Worm (Caenorhabditis elegans) whole organism, late embryonic: Measurements from ENCODE around the gene F59A6.4.

ENCODE experiments used
- C08G9.2 ChIP-seq: sonication (generic microtip); optimal IDR thresholded peaks from 2 replicates; lab custom pipeline; 2016; ENCODE audit warnings: mild to moderate bottlenecking, missing genetic modification characterization, moderate library complexity, missing compliant biosample characterization
- C38D4.7 ChIP-seq: fragments of 200-800 bp; sonication (Bioruptor generic); optimal IDR thresholded peaks from 2 replicates; lab custom pipeline; 2018; ENCODE audit warnings: mild to moderate bottlenecking, missing genetic modification characterization, moderate library complexity, missing compliant biosample characterization
- F13H6.1 ChIP-seq: sonication (generic microtip); optimal IDR thresholded peaks from 2 replicates; lab custom pipeline; 2016; ENCODE audit warnings: missing genetic modification characterization, missing compliant biosample characterization
- K02D7.2 ChIP-seq: sonication (generic microtip); optimal IDR thresholded peaks from 2 replicates; lab custom pipeline; 2017; ENCODE audit warnings: mild to moderate bottlenecking, missing genetic modification characterization, missing compliant biosample characterization
- T23F11.4 ChIP-seq: fragments of 200-800 bp; sonication (Bioruptor generic); optimal IDR thresholded peaks from 2 replicates; lab custom pipeline; 2018; ENCODE audit warnings: mild to moderate bottlenecking, missing genetic modification characterization, missing compliant biosample characterization
- Y22D7AL.16 ChIP-seq: sonication (generic microtip); optimal IDR thresholded peaks from 2 replicates; lab custom pipeline; 2016; ENCODE audit warnings: missing genetic modification characterization, missing compliant biosample characterization
- ahr-1 ChIP-seq: sonication (generic microtip); optimal IDR thresholded peaks from 2 replicates; lab custom pipeline; 2016; ENCODE audit warnings: missing genetic modification characterization, missing compliant biosample characterization
- ama-1 ChIP-seq: fragments of 150-350 bp; optimal IDR thresholded peaks from 2 replicates; lab custom pipeline; 2014
- ceh-18 ChIP-seq: sonication (generic microtip); optimal IDR thresholded peaks from 2 replicates; lab custom pipeline; 2016; ENCODE audit warnings: missing genetic modification characterization, missing compliant biosample characterization
- ceh-19 ChIP-seq: fragments of 200-800 bp; sonication (Bioruptor generic); optimal IDR thresholded peaks from 2 replicates; lab custom pipeline; 2018; ENCODE audit warnings: mild to moderate bottlenecking, missing genetic modification characterization, missing compliant biosample characterization
- ceh-2 ChIP-seq: sonication (generic microtip); optimal IDR thresholded peaks from 2 replicates; lab custom pipeline; 2016; ENCODE audit warnings: missing genotype, missing genetic modification characterization, missing compliant biosample characterization
- ceh-30 ChIP-seq: fragments of 150-350 bp; optimal IDR thresholded peaks from 2 replicates; lab custom pipeline; 2014; ENCODE audit warnings: missing biosample characterization, missing genetic modification characterization
- ceh-34 ChIP-seq: sonication (generic microtip); optimal IDR thresholded peaks from 2 replicates; lab custom pipeline; 2016; ENCODE audit warnings: mild to moderate bottlenecking, missing genetic modification characterization, missing compliant biosample characterization
- ceh-45 ChIP-seq: fragments of 200-800 bp; sonication (Bioruptor generic); IDR thresholded peaks from 2 replicates; pipeline ENCODE4 v1.3.6; 2022; ENCODE audit warnings: missing genetic modification reagents, missing genetic modification characterization, missing compliant biosample characterization
- che-1 ChIP-seq: sonication (generic microtip); optimal IDR thresholded peaks from 2 replicates; lab custom pipeline; 2016; ENCODE audit warnings: mild to moderate bottlenecking, missing genetic modification characterization, missing compliant biosample characterization
- dve-1 ChIP-seq: sonication (generic microtip); optimal IDR thresholded peaks from 2 replicates; lab custom pipeline; 2017; ENCODE audit warnings: antibody characterized with exemption, mild to moderate bottlenecking, missing genetic modification characterization, missing compliant biosample characterization
- elt-2 ChIP-seq: sonication (generic microtip); optimal IDR thresholded peaks from 2 replicates; lab custom pipeline; 2016; ENCODE audit warnings: missing genetic modification reagents, missing genetic modification characterization, missing compliant biosample characterization
- elt-4 ChIP-seq: sonication (generic microtip); optimal IDR thresholded peaks from 2 replicates; lab custom pipeline; 2016; ENCODE audit warnings: missing genetic modification characterization, missing compliant biosample characterization
- ets-4 ChIP-seq: sonication (generic microtip); optimal IDR thresholded peaks from 2 replicates; lab custom pipeline; 2016; ENCODE audit warnings: missing genetic modification characterization, missing compliant biosample characterization
- eyg-1 ChIP-seq: sonication (generic microtip); optimal IDR thresholded peaks from 2 replicates; lab custom pipeline; 2016; ENCODE audit warnings: missing genotype, missing genetic modification characterization, missing compliant biosample characterization
- fkh-10 ChIP-seq: fragments of 150-350 bp; optimal IDR thresholded peaks from 2 replicates; lab custom pipeline; 2014; ENCODE audit warnings: missing biosample characterization, missing genetic modification reagents, missing genetic modification characterization
- fkh-6 ChIP-seq: sonication (generic microtip); optimal IDR thresholded peaks from 2 replicates; lab custom pipeline; 2016; ENCODE audit warnings: missing genetic modification characterization, missing compliant biosample characterization
- gmeb-2 ChIP-seq: sonication (generic microtip); optimal IDR thresholded peaks from 2 replicates; lab custom pipeline; 2016; ENCODE audit warnings: missing genetic modification characterization, inconsistent platforms, missing compliant biosample characterization
- hlh-13 ChIP-seq: fragments of 200-800 bp; sonication (Bioruptor generic); optimal IDR thresholded peaks from 2 replicates; lab custom pipeline; 2018; ENCODE audit warnings: mild to moderate bottlenecking, missing genetic modification characterization, missing compliant biosample characterization
- hlh-15 ChIP-seq: sonication (generic microtip); optimal IDR thresholded peaks from 2 replicates; lab custom pipeline; 2016; ENCODE audit warnings: missing genetic modification characterization, missing compliant biosample characterization
- hlh-30 ChIP-seq: sonication (generic microtip); optimal IDR thresholded peaks from 2 replicates; lab custom pipeline; 2017; ENCODE audit warnings: antibody characterized with exemption, missing genetic modification characterization, missing compliant biosample characterization; ENCODE audit not compliant: insufficient read depth
- hlh-6 ChIP-seq: sonication (generic microtip); optimal IDR thresholded peaks from 2 replicates; lab custom pipeline; 2016; ENCODE audit warnings: missing genotype, missing genetic modification characterization, missing compliant biosample characterization
- hlh-8 ChIP-seq: sonication (generic microtip); optimal IDR thresholded peaks from 2 replicates; lab custom pipeline; 2016; ENCODE audit warnings: missing genotype, missing genetic modification characterization, missing compliant biosample characterization
- lim-6 ChIP-seq: sonication (generic microtip); optimal IDR thresholded peaks from 2 replicates; lab custom pipeline; 2016; ENCODE audit warnings: missing genetic modification characterization, missing compliant biosample characterization
- madf-2 ChIP-seq: sonication (generic microtip); optimal IDR thresholded peaks from 2 replicates; lab custom pipeline; 2017; ENCODE audit warnings: missing genetic modification characterization, missing compliant biosample characterization
- mec-3 ChIP-seq: sonication (generic microtip); optimal IDR thresholded peaks from 2 replicates; lab custom pipeline; 2016; ENCODE audit warnings: borderline replicate concordance, missing genetic modification characterization, missing compliant biosample characterization
- nfya-1 ChIP-seq: sonication (generic microtip); optimal IDR thresholded peaks from 2 replicates; lab custom pipeline; 2017; ENCODE audit warnings: missing genetic modification characterization, mild to moderate bottlenecking, missing compliant biosample characterization, antibody characterized with exemption, moderate library complexity
- nhr-232 ChIP-seq: sonication (generic microtip); optimal IDR thresholded peaks from 2 replicates; lab custom pipeline; 2016; ENCODE audit warnings: missing genetic modification characterization, missing compliant biosample characterization
- npax-4 ChIP-seq: sonication (generic microtip); optimal IDR thresholded peaks from 2 replicates; lab custom pipeline; 2016; ENCODE audit warnings: missing genetic modification characterization, missing compliant biosample characterization
- odd-2 ChIP-seq: sonication (generic microtip); optimal IDR thresholded peaks from 2 replicates; lab custom pipeline; 2017; ENCODE audit warnings: antibody characterized with exemption, mild to moderate bottlenecking, missing genetic modification characterization, missing compliant biosample characterization
- pag-3 ChIP-seq: sonication (generic microtip); optimal IDR thresholded peaks from 2 replicates; lab custom pipeline; 2016; ENCODE audit warnings: missing compliant biosample characterization, missing genetic modification characterization, borderline replicate concordance
- pat-9 ChIP-seq: fragments of 200-800 bp; sonication (Bioruptor generic); optimal IDR thresholded peaks from 2 replicates; lab custom pipeline; 2018; ENCODE audit warnings: mild to moderate bottlenecking, missing genetic modification characterization, moderate library complexity, missing compliant biosample characterization
- pha-2 ChIP-seq: sonication (generic microtip); optimal IDR thresholded peaks from 2 replicates; lab custom pipeline; 2017; ENCODE audit warnings: mild to moderate bottlenecking, missing genetic modification characterization, missing compliant biosample characterization
- pha-4 ChIP-seq: fragments of 150-350 bp; optimal IDR thresholded peaks from 2 replicates; lab custom pipeline; 2018; ENCODE audit warnings: missing biosample characterization, missing genetic modification reagents, missing genetic modification characterization
- pqm-1 ChIP-seq: sonication (generic microtip); optimal IDR thresholded peaks from 2 replicates; lab custom pipeline; 2016; ENCODE audit warnings: missing genetic modification characterization, missing compliant biosample characterization
- rnt-1 ChIP-seq: sonication (generic microtip); optimal IDR thresholded peaks from 2 replicates; lab custom pipeline; 2016; ENCODE audit warnings: missing genetic modification characterization, missing compliant biosample characterization
- sdc-2 ChIP-seq: sonication (generic microtip); optimal IDR thresholded peaks from 2 replicates; lab custom pipeline; 2016; ENCODE audit warnings: missing genotype, missing genetic modification characterization, missing compliant biosample characterization
- sox-4 ChIP-seq: sonication (generic microtip); optimal IDR thresholded peaks from 2 replicates; lab custom pipeline; 2017; ENCODE audit warnings: mild to moderate bottlenecking, missing genetic modification characterization, inconsistent platforms, missing compliant biosample characterization
- syd-9 ChIP-seq: sonication (generic microtip); optimal IDR thresholded peaks from 2 replicates; lab custom pipeline; 2016; ENCODE audit warnings: mild to moderate bottlenecking, missing genetic modification characterization, moderate library complexity, missing compliant biosample characterization
- tbx-2 ChIP-seq: sonication (generic microtip); optimal IDR thresholded peaks from 2 replicates; lab custom pipeline; 2016; ENCODE audit warnings: missing genetic modification characterization, missing compliant biosample characterization
- tbx-7 ChIP-seq: sonication (generic microtip); optimal IDR thresholded peaks from 2 replicates; lab custom pipeline; 2016; ENCODE audit warnings: missing genotype, missing genetic modification characterization, missing compliant biosample characterization
- ttx-3 ChIP-seq: sonication (generic microtip); optimal IDR thresholded peaks from 2 replicates; lab custom pipeline; 2016; ENCODE audit warnings: missing genetic modification reagents, missing genetic modification characterization, missing compliant biosample characterization
- unc-3 ChIP-seq, 2 experiments: fragments of 200-800 bp in 1 of 2; sonication (Bioruptor generic) in 1 of 2; sonication (generic microtip) in 1 of 2; conservative IDR thresholded peaks in 1 of 2; optimal IDR thresholded peaks in 1 of 2; 2 replicates each; pipeline versions ENCODE4 v1.3.6 to Lab custom; 2016 to 2022; ENCODE audit warnings: missing compliant biosample characterization in 2 of 2, missing genetic modification characterization in 2 of 2, missing genetic modification reagents in 1 of 2
- unc-55 ChIP-seq: sonication (generic microtip); optimal IDR thresholded peaks from 2 replicates; lab custom pipeline; 2017; ENCODE audit warnings: missing biosample characterization, missing genetic modification reagents, missing genetic modification characterization
- unc-86 ChIP-seq: sonication (generic microtip); optimal IDR thresholded peaks from 2 replicates; lab custom pipeline; 2016; ENCODE audit warnings: missing genetic modification characterization, missing compliant biosample characterization
- zip-5 ChIP-seq: sonication (generic microtip); optimal IDR thresholded peaks from 2 replicates; lab custom pipeline; 2016; ENCODE audit warnings: missing genetic modification characterization, missing compliant biosample characterization

Gene F59A6.4

DNA sequence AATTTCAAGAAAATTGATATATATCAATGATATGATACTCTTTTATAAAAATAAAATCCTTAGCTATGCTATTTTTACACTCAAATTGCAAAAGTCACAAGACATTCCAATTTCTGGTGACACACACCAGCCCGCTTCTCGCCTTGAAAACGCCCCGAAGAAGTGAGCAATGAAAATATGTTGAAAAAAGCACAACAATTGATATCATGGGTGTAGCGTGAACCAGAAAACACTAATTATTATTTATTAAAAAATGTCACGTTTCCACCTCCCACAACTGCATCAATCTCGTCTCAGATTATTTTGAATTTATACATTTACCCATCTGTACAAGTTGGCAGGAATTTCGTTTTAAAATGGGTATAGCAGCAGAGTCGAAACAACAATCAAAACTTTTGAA, at the start of gene F59A6.4:
F59A6.4 (plus strand) TSS at position 301 of the 400 bp plus-strand sequence.
- no peak for TF ChIP-seq npax-4 (tag; lab: Kevin White, UChicago)
- no peak for TF ChIP-seq hlh-13
- no peak for TF ChIP-seq pat-9 (tag; lab: Kevin White, UChicago)
- no peak for TF ChIP-seq fkh-10 (GFP tag; lab: Kevin White, UChicago)
- TF ChIP-seq, all 69 proteins: peak for 0

DNA sequence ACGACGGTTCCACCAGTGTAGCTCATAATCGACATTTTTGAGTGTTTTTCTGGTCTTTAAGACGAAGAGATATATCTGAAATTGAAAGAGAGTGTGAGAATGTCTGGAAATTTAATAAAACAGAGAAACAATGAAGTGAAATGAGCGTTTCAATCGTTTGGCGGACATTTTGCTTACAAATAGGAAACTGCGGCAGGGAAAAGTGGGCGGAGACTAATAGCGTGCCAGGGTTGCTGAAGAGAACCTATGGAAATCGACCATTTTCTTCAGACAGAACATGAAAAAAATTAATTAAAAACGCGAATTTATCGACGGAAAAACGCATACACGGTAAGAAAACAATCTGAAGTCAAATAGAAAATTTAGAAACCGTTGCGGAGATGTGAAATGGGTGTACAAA, 49.5 kb upstream of the F59A6.4 start, which contains the start of gene pbs-3:
pbs-3 (minus strand) TSS at position 75 of the 400 bp plus-strand sequence.
- TF ChIP-seq odd-2 (tag; lab: Kevin White, UChicago) (no peak), T23F11.4 (GFP tag; lab: Kevin White, UChicago) (no peak), pha-2 (no peak), syd-9 (tag; lab: Kevin White, UChicago) (no peak), unc-86 (peak; percentile 13), hlh-6 (no peak), ceh-45 (no peak), K02D7.2 (no peak), elt-2 (tag; lab: Kevin White, UChicago) (peak; percentile 83), fkh-6 (no peak), F13H6.1 (tag; lab: Kevin White, UChicago) (peak; percentile 68), pha-4 (no peak), Y22D7AL.16 (tag; lab: Kevin White, UChicago) (no peak), hlh-30 (no peak), rnt-1 (tag; lab: Kevin White, UChicago) (peak; percentile 66), hlh-13 (no peak), nfya-1 (tag; lab: Kevin White, UChicago) (peak; percentile 60), gmeb-2 (tag; lab: Kevin White, UChicago) (no peak), pqm-1 (tag; lab: Kevin White, UChicago) (no peak), unc-3 (GFP tag; conservative IDR thresholded peaks at IDR 0.05; lab: Robert Waterston, UW) (no peak), unc-3 (tag; optimal IDR thresholded peaks at IDR 0.05; lab: Kevin White, UChicago) (no peak), nhr-232 (tag; lab: Kevin White, UChicago) (no peak), che-1 (tag; lab: Kevin White, UChicago) (no peak), ceh-34 (tag; lab: Kevin White, UChicago) (peak; percentile 29), eyg-1 (tag; lab: Kevin White, UChicago) (no peak), ceh-2 (tag; lab: Kevin White, UChicago) (peak; percentile 66), npax-4 (tag; lab: Kevin White, UChicago) (no peak), fkh-10 (GFP tag; lab: Kevin White, UChicago) (no peak), lim-6 (tag; lab: Kevin White, UChicago) (peak; percentile 78), C38D4.7 (GFP tag; lab: Kevin White, UChicago) (no peak), ets-4 (peak; percentile 61), hlh-8 (tag; lab: Kevin White, UChicago) (peak; percentile 30), sdc-2 (no peak), unc-55 (GFP tag; lab: Kevin White, UChicago) (no peak), ceh-18 (tag; lab: Kevin White, UChicago) (peak; percentile 44), zip-5 (tag; lab: Kevin White, UChicago) (peak; percentile 26), tbx-7 (tag; lab: Kevin White, UChicago) (peak; percentile 13), ama-1 (no peak), ahr-1 (no peak), mec-3 (no peak), elt-4 (tag; lab: Kevin White, UChicago) (no peak), hlh-15 (tag; lab: Kevin White, UChicago) (no peak), tbx-2 (peak; percentile 88), ttx-3 (tag; lab: Kevin White, UChicago) (no peak), sox-4 (tag; lab: Kevin White, UChicago) (no peak), madf-2 (tag; lab: Kevin White, UChicago) (peak; percentile 6), C08G9.2 (peak; percentile 76), ceh-19 (GFP tag; lab: Kevin White, UChicago) (no peak), dve-1 (tag; lab: Kevin White, UChicago) (no peak), ceh-30 (tag; lab: Kevin White, UChicago) (no peak), pag-3 (tag; lab: Kevin White, UChicago) (no peak)
